Fruit fly (Drosophila melanogaster): ENCODE results near the gene Cad86C.

DNA sequence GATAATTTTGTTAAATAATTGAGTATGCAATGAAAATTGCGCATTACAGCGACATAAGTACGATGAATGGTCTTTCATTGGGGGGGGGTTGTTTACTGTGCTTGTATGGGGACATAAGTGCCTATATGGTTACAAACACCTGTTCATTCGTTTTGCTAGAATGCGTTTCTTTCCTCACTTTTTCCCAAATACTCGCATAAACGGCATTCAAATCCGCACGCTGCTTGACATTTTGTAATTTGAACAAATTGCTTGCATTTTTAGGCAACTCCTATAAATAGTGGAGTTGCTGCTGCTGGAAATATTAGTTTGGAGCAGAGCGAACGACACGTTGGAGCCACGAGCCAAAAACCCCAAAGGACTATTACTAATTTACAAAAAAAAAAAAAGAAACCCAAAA lies 47.6 kb upstream of the Cad86C start, which contains the start of gene Desi:
- TF ChIP-seq CG8478 (optimal IDR thresholded peaks at IDR 0.05) (no peak), EcR (GFP tag; optimal IDR thresholded peaks at IDR 0.05) (no peak), psq (optimal IDR thresholded peaks at IDR 0.05) (no peak), usp (GFP tag; optimal IDR thresholded peaks at IDR 0.05) (no peak)

Measured in whole organism.